Worm (Caenorhabditis elegans): Measurements from ENCODE around the gene sca-1.

DNA sequence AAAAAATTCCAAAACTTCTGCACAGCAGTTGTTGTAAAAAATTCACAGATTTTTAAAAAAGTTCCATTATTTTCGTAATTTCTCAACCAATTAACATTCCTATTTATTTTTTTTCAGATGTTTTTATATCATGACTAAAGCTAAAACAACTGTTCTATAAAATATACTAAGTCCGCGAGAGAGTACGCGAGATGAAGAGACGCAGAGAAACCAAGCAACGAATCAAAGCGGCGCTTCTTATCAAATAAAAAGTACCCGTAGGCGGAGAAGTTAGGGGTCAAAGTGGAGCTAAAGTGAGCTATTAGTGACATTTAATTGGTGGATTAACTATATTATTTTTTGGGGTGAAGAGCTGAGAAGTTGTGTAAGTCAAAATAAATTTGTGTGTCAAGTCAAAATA is 16.0 kb upstream of the sca-1 start, which contains the start of gene sbsp-1:
- no peak for TF ChIP-seq ces-1 (GFP tag; optimal IDR thresholded peaks at IDR 0.05)
- TF ChIP-seq M03D4.4 (tag; optimal IDR thresholded peaks at IDR 0.05) = no peak
- TF ChIP-seq ztf-11 (tag; optimal IDR thresholded peaks at IDR 0.05) = no peak

All from whole organism, mixed stage, embryonic.